Fruit fly (Drosophila melanogaster) whole organism, pupa: ENCODE measurements around the gene CG14125.

Source experiments
- CG10348 ChIP-seq: fragments of 200-800 bp; sonication (Bioruptor generic); IDR thresholded peaks from 2 replicates; pipeline ENCODE4 v1.3.6; 2022; ENCODE audit warnings: missing biosample characterization, missing genetic modification characterization
- CG12605 ChIP-seq: fragments of 200-800 bp; sonication (Bioruptor generic); IDR thresholded peaks from 2 replicates; pipeline ENCODE4 v1.3.6; 2022; ENCODE audit warnings: missing biosample characterization, missing genetic modification characterization
- CG13204 ChIP-seq: fragments of 200-800 bp; sonication (Bioruptor generic); optimal IDR thresholded peaks from 2 replicates; lab custom pipeline; 2018; ENCODE audit warnings: missing biosample characterization, mild to moderate bottlenecking, missing genetic modification characterization, moderate library complexity
- CG14655 ChIP-seq: fragments of 200-800 bp; sonication (Bioruptor generic); optimal IDR thresholded peaks from 3 replicates; lab custom pipeline; 2017; ENCODE audit warnings: mild to moderate bottlenecking, missing biosample characterization, missing genetic modification reagents, missing genetic modification characterization
- CG15710 ChIP-seq: fragments of 200-800 bp; sonication (Bioruptor generic); optimal IDR thresholded peaks from 2 replicates; lab custom pipeline; 2018; ENCODE audit warnings: missing biosample characterization, mild to moderate bottlenecking, missing genetic modification characterization, moderate library complexity
- CG17806 ChIP-seq: fragments of 200-800 bp; sonication (Bioruptor generic); optimal IDR thresholded peaks from 2 replicates; lab custom pipeline; 2018; ENCODE audit warnings: missing biosample characterization, mild to moderate bottlenecking, missing genetic modification characterization, moderate library complexity
- CG32121 ChIP-seq: fragments of 200-800 bp; sonication (Bioruptor generic); IDR thresholded peaks from 2 replicates; pipeline ENCODE4 v1.3.6; 2022; ENCODE audit warnings: missing biosample characterization, missing genetic modification characterization
- CG34367 ChIP-seq: fragments of 200-800 bp; sonication (Bioruptor generic); optimal IDR thresholded peaks from 2 replicates; lab custom pipeline; 2018; ENCODE audit warnings: missing biosample characterization, mild to moderate bottlenecking, missing genetic modification characterization
- CG4496 ChIP-seq: fragments of 200-800 bp; sonication (Bioruptor generic); IDR thresholded peaks from 3 replicates; pipeline ENCODE4 v1.3.6; 2022; ENCODE audit warnings: missing biosample characterization, missing genetic modification characterization
- CG8159 ChIP-seq: fragments of 200-800 bp; sonication (Bioruptor generic); optimal IDR thresholded peaks from 3 replicates; lab custom pipeline; 2018; ENCODE audit warnings: missing biosample characterization, mild to moderate bottlenecking, missing genetic modification characterization, moderate library complexity
- CG8301 ChIP-seq: fragments of 200-800 bp; sonication (Bioruptor generic); optimal IDR thresholded peaks from 2 replicates; lab custom pipeline; 2018; ENCODE audit warnings: missing biosample characterization, mild to moderate bottlenecking, missing genetic modification characterization
- CG9948 ChIP-seq: fragments of 200-800 bp; sonication (Bioruptor generic); optimal IDR thresholded peaks from 2 replicates; lab custom pipeline; 2018; ENCODE audit warnings: missing biosample characterization, mild to moderate bottlenecking, missing genetic modification characterization, moderate library complexity
- D1 ChIP-seq: fragments of 200-800 bp; sonication (Bioruptor generic); optimal IDR thresholded peaks from 2 replicates; lab custom pipeline; 2018; ENCODE audit warnings: missing biosample characterization, mild to moderate bottlenecking, missing genetic modification characterization, moderate library complexity
- EcR ChIP-seq: fragments of 200-800 bp; sonication (Bioruptor generic); optimal IDR thresholded peaks from 3 replicates; lab custom pipeline; 2019; ENCODE audit warnings: missing biosample characterization, missing genetic modification characterization, mild to moderate bottlenecking, moderate library complexity, missing genetic modification reagents
- Ets98B ChIP-seq: fragments of 200-800 bp; sonication (Bioruptor generic); IDR thresholded peaks from 2 replicates; pipeline ENCODE4 v1.3.6; 2022; ENCODE audit warnings: missing biosample characterization, missing genetic modification characterization
- Pif1A ChIP-seq: fragments of 200-800 bp; sonication (Bioruptor generic); optimal IDR thresholded peaks from 3 replicates; lab custom pipeline; 2016; ENCODE audit warnings: missing biosample characterization, missing genetic modification characterization
- Pif1B ChIP-seq: fragments of 200-800 bp; sonication (Bioruptor generic); optimal IDR thresholded peaks from 3 replicates; lab custom pipeline; 2016; ENCODE audit warnings: missing biosample characterization, missing genetic modification characterization
- Snoo ChIP-seq: fragments of 200-800 bp; sonication (Bioruptor generic); optimal IDR thresholded peaks from 3 replicates; lab custom pipeline; 2017; ENCODE audit warnings: missing biosample characterization, mild to moderate bottlenecking, missing genetic modification characterization, inconsistent platforms
- fd96Ca ChIP-seq: fragments of 200-800 bp; sonication (Bioruptor generic); IDR thresholded peaks from 3 replicates; pipeline ENCODE4 v1.3.6; 2022; ENCODE audit warnings: missing biosample characterization, missing genetic modification characterization
- gl ChIP-seq: fragments of 200-800 bp; sonication (Bioruptor generic); optimal IDR thresholded peaks from 2 replicates; lab custom pipeline; 2018; ENCODE audit warnings: missing biosample characterization, mild to moderate bottlenecking, missing genetic modification characterization
- rn ChIP-seq: fragments of 200-800 bp; sonication (Bioruptor generic); IDR thresholded peaks from 2 replicates; pipeline ENCODE4 v1.3.6; 2022; ENCODE audit warnings: missing biosample characterization, missing genetic modification characterization

Gene CG14125

DNA sequence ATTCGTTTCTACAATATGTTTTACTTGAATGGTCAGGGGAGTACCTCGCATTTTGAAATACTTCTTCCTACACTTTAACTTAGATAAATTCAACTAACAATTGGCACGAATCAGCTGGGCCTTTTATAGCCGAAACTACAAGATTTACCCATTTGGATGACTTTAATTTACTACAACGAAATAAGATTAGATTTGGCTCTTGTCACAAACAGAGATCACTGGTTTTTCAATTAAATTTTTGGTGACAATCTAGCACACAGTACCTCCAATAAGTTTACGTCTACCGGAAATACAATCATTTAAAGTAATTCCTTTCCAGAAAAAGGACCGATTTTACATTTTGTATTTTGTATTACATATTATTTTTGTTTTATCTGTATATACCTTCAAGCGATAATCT is 30.0 kb upstream of the CG14125 start, which contains the start of gene CG5883:
Gene CG5883 (minus strand): TSS at position 101 of the 400 bp plus-strand sequence.
- TF ChIP-seq Pif1A (GFP tag; lab: Kevin White, UChicago) (no peak), CG14655 (no peak), CG4496 (GFP tag; lab: Robert Waterston, UW) (no peak), EcR (GFP tag; lab: Kevin White, UChicago) (no peak), CG10348 (no peak), CG12605 (no peak), Pif1B (no peak), D1 (tag; lab: Kevin White, UChicago) (no peak), fd96Ca (GFP tag; lab: Robert Waterston, UW) (no peak), Snoo (tag; lab: Kevin White, UChicago) (no peak), CG15710 (tag; lab: Kevin White, UChicago) (no peak), CG32121 (no peak), CG8301 (no peak), CG13204 (GFP tag; lab: Kevin White, UChicago) (no peak), CG34367 (tag; lab: Kevin White, UChicago) (no peak), Ets98B (no peak)

DNA sequence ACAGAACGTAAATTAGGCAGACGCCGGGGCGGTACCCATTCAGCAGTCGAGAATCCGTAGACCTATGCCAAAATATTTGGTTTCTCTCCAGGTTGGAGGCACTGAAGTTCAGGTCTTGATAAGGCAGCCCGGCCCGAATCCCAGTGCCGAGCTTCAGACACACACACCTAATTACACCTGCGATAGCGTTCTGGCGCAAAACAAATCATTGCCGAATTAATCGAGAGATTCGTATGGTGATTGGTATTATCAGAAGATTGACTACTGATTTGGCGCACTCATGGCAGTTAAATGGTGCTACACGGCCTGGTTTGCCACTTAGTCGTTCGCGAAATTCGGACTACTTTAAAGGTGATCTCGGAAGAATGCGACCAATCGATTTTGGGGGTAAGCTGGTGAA is 27.3 kb upstream of the CG14125 start, which contains the start of gene CG7252:
Gene CG7252 (plus strand): TSS at position 319 of the 400 bp plus-strand sequence.
- TF ChIP-seq Pif1B (no peak), gl (tag; lab: Kevin White, UChicago) (no peak), CG15710 (tag; lab: Kevin White, UChicago) (no peak), CG13204 (GFP tag; lab: Kevin White, UChicago) (no peak), EcR (GFP tag; lab: Kevin White, UChicago) (no peak), CG34367 (tag; lab: Kevin White, UChicago) (no peak), Snoo (tag; lab: Kevin White, UChicago) (no peak), Pif1A (GFP tag; lab: Kevin White, UChicago) (no peak)
- TF ChIP-seq, all 21 proteins: peak for 0

DNA sequence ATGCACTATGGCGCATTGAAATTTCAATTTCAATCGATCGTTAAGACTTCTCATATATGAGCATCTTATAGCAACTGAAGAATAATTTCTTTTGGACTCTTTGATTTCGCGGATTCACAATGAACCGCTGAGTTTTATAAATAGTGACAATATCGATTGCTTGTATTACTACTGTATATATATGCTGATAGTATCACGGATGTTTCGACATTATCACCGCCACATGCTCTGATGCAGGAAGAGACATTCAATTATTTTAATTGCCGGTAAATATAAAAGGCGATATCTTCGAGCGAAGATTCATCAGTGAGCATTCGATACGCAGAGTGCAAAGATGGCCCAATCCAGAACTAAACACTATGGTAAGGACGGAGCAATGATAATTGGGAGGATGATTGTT is 25.2 kb upstream of the CG14125 start, which contains the start of gene CG17826:
Gene CG17826 (plus strand): TSS at position 301 of the 400 bp plus-strand sequence.
- TF ChIP-seq Ets98B (no peak), CG4496 (GFP tag; lab: Robert Waterston, UW) (no peak), CG13204 (GFP tag; lab: Kevin White, UChicago) (no peak), CG8159 (tag; lab: Kevin White, UChicago) (no peak), CG8301 (no peak)

DNA sequence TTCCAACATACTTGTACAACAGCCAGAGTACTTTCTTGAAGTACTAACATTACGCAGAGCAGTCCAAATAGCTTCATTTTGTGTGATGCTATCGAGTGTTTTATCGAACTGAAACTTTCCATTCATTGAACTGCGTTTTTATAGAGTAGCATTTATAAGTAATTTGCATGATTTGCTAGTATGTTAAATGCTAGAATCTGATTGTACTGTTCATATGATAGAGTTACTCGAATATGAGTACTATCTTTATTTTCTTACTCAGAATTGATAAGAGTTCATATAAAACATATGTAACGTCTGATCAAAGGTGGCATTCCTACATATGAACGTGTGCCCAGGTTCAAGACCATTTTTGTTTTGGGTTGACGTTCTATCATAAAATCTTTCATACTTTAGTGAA is 21.5 kb upstream of the CG14125 start, which contains the start of gene obst-G:
Gene obst-G (minus strand): TSS at position 101 of the 400 bp plus-strand sequence.
- TF ChIP-seq CG15710 (tag; lab: Kevin White, UChicago) (no peak), CG8159 (tag; lab: Kevin White, UChicago) (no peak), EcR (GFP tag; lab: Kevin White, UChicago) (no peak), D1 (tag; lab: Kevin White, UChicago) (no peak), CG13204 (GFP tag; lab: Kevin White, UChicago) (no peak), Pif1B (no peak), Pif1A (GFP tag; lab: Kevin White, UChicago) (no peak), fd96Ca (GFP tag; lab: Robert Waterston, UW) (no peak), CG17806 (tag; lab: Kevin White, UChicago) (no peak), gl (tag; lab: Kevin White, UChicago) (no peak), CG32121 (no peak), CG34367 (tag; lab: Kevin White, UChicago) (no peak), CG12605 (no peak), CG8301 (no peak), CG4496 (GFP tag; lab: Robert Waterston, UW) (no peak), Snoo (tag; lab: Kevin White, UChicago) (no peak)

DNA sequence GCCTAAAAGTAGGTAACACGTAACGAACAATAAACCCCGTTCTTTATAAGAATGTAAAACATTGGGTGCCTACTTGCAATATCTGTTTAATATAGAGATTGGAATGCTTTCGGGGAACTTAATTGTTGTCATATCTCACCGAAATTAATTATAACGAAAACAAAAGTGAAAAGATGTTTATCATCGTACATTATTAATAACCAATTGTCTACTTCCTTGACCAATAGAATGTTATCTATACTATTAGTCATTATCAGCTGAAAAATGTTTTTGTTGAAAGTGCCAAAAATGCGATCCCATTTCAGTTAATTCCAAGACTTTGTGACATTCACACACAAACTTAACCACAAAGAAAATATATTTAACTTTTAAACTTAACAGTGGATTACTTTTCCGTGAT is 20.9 kb upstream of the CG14125 start, which contains the start of gene CG7248:
Gene CG7248 (plus strand): TSS at position 301 of the 400 bp plus-strand sequence.
- TF ChIP-seq CG14655 = no peak
- no peak for TF ChIP-seq CG8301
- no peak for TF ChIP-seq CG4496 (GFP tag; lab: Robert Waterston, UW)
- no peak for TF ChIP-seq CG8159 (tag; lab: Kevin White, UChicago)
- TF ChIP-seq Pif1B = no peak
- no peak for TF ChIP-seq rn (GFP tag; lab: Robert Waterston, UW)
- TF ChIP-seq CG13204 (GFP tag; lab: Kevin White, UChicago) = no peak
- no peak for TF ChIP-seq CG15710 (tag; lab: Kevin White, UChicago)
- no peak for TF ChIP-seq CG9948 (tag; lab: Kevin White, UChicago)
- TF ChIP-seq Snoo (tag; lab: Kevin White, UChicago) = no peak

DNA sequence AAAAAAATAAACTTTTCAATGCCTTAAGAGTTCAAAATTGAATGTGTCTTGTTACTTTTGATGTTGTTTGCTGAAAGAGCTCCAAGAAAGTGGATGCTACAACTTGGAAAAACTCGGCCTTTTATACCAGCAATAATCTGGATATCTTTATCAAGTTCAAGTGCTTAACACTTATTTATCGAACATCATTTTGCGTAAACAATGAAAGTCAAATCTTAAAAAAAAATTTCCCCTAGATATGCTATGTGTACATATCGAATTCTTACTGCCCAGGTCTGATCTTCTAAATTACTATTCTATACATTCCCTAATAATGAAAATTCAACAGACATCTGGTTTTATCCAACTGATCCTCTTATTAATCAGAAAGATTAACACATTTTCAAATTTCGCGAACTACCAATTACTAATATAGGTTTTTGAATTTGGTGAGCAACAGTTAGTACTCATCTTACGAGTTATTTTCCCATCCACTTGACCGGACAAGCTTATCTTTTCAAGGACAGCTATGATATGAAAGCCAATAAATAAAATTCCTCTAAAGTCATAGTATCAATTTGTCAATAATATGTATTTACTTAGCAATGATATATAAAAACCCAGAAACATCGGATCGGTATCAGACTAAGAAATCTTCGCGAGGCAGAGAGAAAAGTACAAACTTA is 16.9 kb upstream of the CG14125 start, which contains the start of the genes CG11570 and CG43294:
Gene CG11570 (minus strand): TSS at position 101 of the 665 bp plus-strand sequence.
Gene CG43294 (plus strand): TSS at position 615 of the 665 bp plus-strand sequence.
- TF ChIP-seq Snoo (tag; lab: Kevin White, UChicago) (no peak), D1 (tag; lab: Kevin White, UChicago) (no peak), Pif1B (no peak), Ets98B (no peak), CG12605 (no peak), CG10348 (no peak), CG13204 (GFP tag; lab: Kevin White, UChicago) (no peak), rn (GFP tag; lab: Robert Waterston, UW) (no peak), CG34367 (tag; lab: Kevin White, UChicago) (no peak), CG9948 (tag; lab: Kevin White, UChicago) (no peak), EcR (GFP tag; lab: Kevin White, UChicago) (no peak), Pif1A (GFP tag; lab: Kevin White, UChicago) (no peak), CG8301 (no peak), fd96Ca (GFP tag; lab: Robert Waterston, UW) (no peak), CG14655 (no peak), CG4496 (GFP tag; lab: Robert Waterston, UW) (no peak), CG17806 (tag; lab: Kevin White, UChicago) (no peak), CG32121 (no peak), CG15710 (tag; lab: Kevin White, UChicago) (no peak)
